Worm (Caenorhabditis elegans) whole organism, young adult: ENCODE results near the gene clec-161.

Experiments
- ama-1 ChIP-seq, 3 experiments: fragments of 150-350 bp in 1 of 3; sonication (generic microtip) in 2 of 3; optimal IDR thresholded peaks; 2 replicates each; lab custom pipeline; 2014 to 2018; ENCODE audit warnings: missing biosample characterization in 2 of 3, missing genetic modification characterization in 2 of 3, missing genetic modification reagents in 2 of 3
- aptf-2 ChIP-seq: fragments of 200-800 bp; sonication (Bioruptor generic); conservative IDR thresholded peaks from 2 replicates; pipeline ENCODE4 v1.3.6; 2022; ENCODE audit warnings: missing genetic modification reagents, missing genetic modification characterization, missing compliant biosample characterization
- aptf-3 ChIP-seq: fragments of 200-800 bp; sonication (Bioruptor generic); IDR thresholded peaks from 2 replicates; pipeline ENCODE4 v1.3.6; 2022; ENCODE audit warnings: missing genetic modification characterization, missing compliant biosample characterization
- attf-3 ChIP-seq: fragments of 200-800 bp; sonication (Bioruptor generic); conservative IDR thresholded peaks from 2 replicates; pipeline ENCODE4 v1.3.6; 2022; ENCODE audit warnings: missing genetic modification reagents, missing genetic modification characterization, missing compliant biosample characterization
- madf-6 ChIP-seq: fragments of 200-800 bp; sonication (Bioruptor generic); IDR thresholded peaks from 2 replicates; pipeline ENCODE4 v1.3.6; 2022; ENCODE audit warnings: missing genetic modification reagents, missing genetic modification characterization, missing compliant biosample characterization
- tlf-1 ChIP-seq: fragments of 200-800 bp; sonication (Bioruptor generic); optimal IDR thresholded peaks from 2 replicates; lab custom pipeline; 2018; ENCODE audit warnings: mild to moderate bottlenecking, missing genetic modification characterization, missing compliant biosample characterization

DNA sequence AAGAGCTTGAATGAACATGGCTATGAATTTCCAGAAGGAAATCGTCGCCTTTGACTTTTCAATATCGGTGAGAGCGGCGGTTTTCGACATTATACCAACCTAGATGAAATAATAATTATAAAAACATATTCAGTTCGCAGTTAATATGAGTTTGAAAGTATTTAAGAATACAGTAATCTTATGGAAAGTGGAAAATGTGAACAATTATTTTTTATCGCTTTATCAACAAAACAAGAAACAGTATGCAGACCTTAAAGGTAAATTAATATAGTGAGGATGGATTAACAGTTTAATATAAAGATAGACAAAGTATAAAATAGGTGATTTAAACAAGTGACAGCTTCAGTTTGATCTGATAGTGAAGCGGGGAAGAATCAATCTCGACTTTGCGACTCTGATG, 50.1 kb downstream of the clec-161 start, which contains the start of gene C48B4.6:
- no peak for TF ChIP-seq madf-6 (GFP tag; lab: Robert Waterston, UW)
- TF ChIP-seq aptf-2 (GFP tag; lab: Robert Waterston, UW) = no peak
- no peak for TF ChIP-seq attf-3 (GFP tag; lab: Robert Waterston, UW)
- no peak for TF ChIP-seq ama-1 (optimal IDR thresholded peaks at IDR 0.05; lab: Kevin White, UChicago)
- no peak for TF ChIP-seq ama-1 (GFP tag; optimal IDR thresholded peaks at IDR 0.05; lab: Kevin White, UChicago)
- TF ChIP-seq tlf-1 = no peak
- no peak for TF ChIP-seq aptf-3
